Fruit fly (Drosophila melanogaster): ENCODE results near the gene gudu.

The gudu gene

DNA sequence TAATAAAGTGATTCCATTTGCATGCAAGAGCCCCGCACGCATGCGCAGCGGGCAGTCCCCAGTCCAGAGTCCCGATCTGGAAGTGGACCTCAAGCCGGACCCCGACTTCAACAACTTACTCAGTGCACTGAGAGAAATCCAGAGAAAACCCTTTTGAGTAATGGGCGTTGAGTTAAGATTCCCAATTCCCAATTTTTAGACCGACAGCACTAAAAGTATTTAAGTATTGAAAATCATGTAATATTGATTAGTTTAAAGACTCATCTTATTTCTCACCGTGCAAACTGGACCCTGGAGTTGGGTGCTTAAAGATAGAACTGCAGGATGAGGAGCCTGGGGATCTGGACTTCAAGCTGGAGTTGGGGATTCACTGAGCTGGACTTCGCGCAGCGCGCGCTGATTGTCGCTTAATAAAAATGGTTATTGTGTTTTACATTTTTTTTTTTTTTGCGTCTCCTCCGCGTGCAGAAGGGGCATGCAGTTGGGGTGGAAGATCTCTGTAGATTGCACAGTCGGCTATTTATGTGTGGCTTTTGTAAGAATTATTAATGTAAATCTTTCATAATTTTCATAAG is 30.2 kb upstream of the gudu start:
- TF ChIP-seq ind (GFP tag; optimal IDR thresholded peaks at IDR 0.05) (no peak), CG14860 (GFP tag; IDR thresholded peaks at IDR 0.05; ENCODE audit: partially characterized antibody) (0 out of 3 replicates have a peak, but pooled peaks have one; percentile 18), sens (GFP tag) (peak; percentile 41), sisA (GFP tag; IDR thresholded peaks at IDR 0.05) (0 out of 2 replicates have a peak, but pooled peaks have one; percentile 25), dati (GFP tag; IDR thresholded peaks at IDR 0.05) (0 out of 2 replicates have a peak, but pooled peaks have one; percentile 11), CG4404 (GFP tag; IDR thresholded peaks at IDR 0.05) (0 out of 2 replicates have a peak, but pooled peaks have one; percentile 27), nom (GFP tag; optimal IDR thresholded peaks at IDR 0.05) (peak; percentile 97), lbe (GFP tag; optimal IDR thresholded peaks at IDR 0.05) (peak; percentile 89), cato (GFP tag; optimal IDR thresholded peaks at IDR 0.05; ENCODE audit: borderline replicate concordance) (no peak), twi (tag; optimal IDR thresholded peaks at IDR 0.05) (no peak), CG18619 (GFP tag; optimal IDR thresholded peaks at IDR 0.05) (no peak), Deaf1 (tag; optimal IDR thresholded peaks at IDR 0.05) (no peak), CG10543 (GFP tag; optimal IDR thresholded peaks at IDR 0.05) (no peak), CG33557 (GFP tag; optimal IDR thresholded peaks at IDR 0.05) (no peak), Xrp1 (GFP tag; IDR thresholded peaks at IDR 0.05) (peak; percentile 55; the same call in 1 of the 2 replicates), bsh (GFP tag; optimal IDR thresholded peaks at IDR 0.05) (peak in 1 of 2 experiments; percentile 89), lov (optimal IDR thresholded peaks at IDR 0.05) (no peak), lov (GFP tag; IDR thresholded peaks at IDR 0.05) (no peak), prd (optimal IDR thresholded peaks at IDR 0.05) (no peak), prd (GFP tag; IDR thresholded peaks at IDR 0.05) (peak; percentile 23; the same call in 1 of the 3 replicates), Aef1 (GFP tag; IDR thresholded peaks at IDR 0.05) (no peak), dmrt11E (tag; optimal IDR thresholded peaks at IDR 0.05) (peak; percentile 51), yki (optimal IDR thresholded peaks at IDR 0.05) (no peak), CG16815 (GFP tag; optimal IDR thresholded peaks at IDR 0.05) (peak; percentile 12), Ets65A (GFP tag) (peak; percentile 89), Drgx (GFP tag; IDR thresholded peaks at IDR 0.05) (peak; percentile 71), CG1603 (tag; optimal IDR thresholded peaks at IDR 0.05) (peak; percentile 17), CG1792 (GFP tag; optimal IDR thresholded peaks at IDR 0.05) (no peak), corto (GFP tag; optimal IDR thresholded peaks at IDR 0.05) (peak; percentile 89)

DNA sequence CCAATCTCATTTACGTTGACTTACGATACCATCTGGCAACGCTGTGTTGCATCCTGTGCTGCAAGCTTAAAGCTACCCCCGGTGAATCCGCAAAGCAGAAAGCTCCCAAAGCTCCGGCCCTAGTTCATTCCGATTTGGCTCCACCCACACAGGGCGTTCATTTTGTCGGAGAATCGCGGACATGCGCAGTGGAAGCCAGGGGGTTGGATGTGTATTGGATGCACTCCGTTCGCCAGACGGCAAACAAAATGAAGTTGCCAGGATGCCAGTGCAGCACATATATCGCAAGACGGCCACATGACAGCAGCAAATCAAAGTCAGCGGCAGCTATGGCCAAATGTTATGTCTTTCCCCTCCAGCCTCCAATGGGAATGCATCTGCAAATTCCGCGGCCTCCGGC is 29.5 kb upstream of the gudu start:
- TF ChIP-seq CG8478 (optimal IDR thresholded peaks at IDR 0.05), result no peak
- TF ChIP-seq run (tag; optimal IDR thresholded peaks at IDR 0.05), result no peak
- TF ChIP-seq dmrt99B (tag; optimal IDR thresholded peaks at IDR 0.05), result no peak
- TF ChIP-seq CG13894 (tag; optimal IDR thresholded peaks at IDR 0.05), result no peak
- TF ChIP-seq vnd (GFP tag; IDR thresholded peaks at IDR 0.05; ENCODE audit: partially characterized antibody), result no peak
- TF ChIP-seq Awh (GFP tag; IDR thresholded peaks at IDR 0.05), result no peak
- TF ChIP-seq CG2678 (tag; optimal IDR thresholded peaks at IDR 0.05), result no peak
- TF ChIP-seq Lim3 (GFP tag; IDR thresholded peaks at IDR 0.05), result no peak
- no peak for TF ChIP-seq CG6272 (GFP tag; IDR thresholded peaks at IDR 0.05)
- TF ChIP-seq Kr (GFP tag; optimal IDR thresholded peaks at IDR 0.05), result no peak
- no peak for TF ChIP-seq ttk (GFP tag; IDR thresholded peaks at IDR 0.05)
- TF ChIP-seq Hr3 (GFP tag; optimal IDR thresholded peaks at IDR 0.05), result no peak
- peak; percentile 6 for TF ChIP-seq Deaf1 (tag; optimal IDR thresholded peaks at IDR 0.05)
- peak; percentile 78 for TF ChIP-seq ewg (GFP tag; optimal IDR thresholded peaks at IDR 0.05)
- TF ChIP-seq Dip3 (GFP tag; optimal IDR thresholded peaks at IDR 0.05), result no peak
- TF ChIP-seq Abd-B (GFP tag; optimal IDR thresholded peaks at IDR 0.05), result no peak
- peak; percentile 74 for TF ChIP-seq Nf-YC (tag; optimal IDR thresholded peaks at IDR 0.05)
- TF ChIP-seq CHES-1-like (GFP tag; optimal IDR thresholded peaks at IDR 0.05), result no peak
- TF ChIP-seq sima (GFP tag; optimal IDR thresholded peaks at IDR 0.05), result no peak
- no peak for TF ChIP-seq CG14667 (GFP tag; IDR thresholded peaks at IDR 0.05)

Data from whole organism, embryonic.